Worm (Caenorhabditis elegans) whole organism, L3 larva: ENCODE results near the gene dgk-4.

Experiments
- R02D3.7 ChIP-seq: fragments of 150-350 bp; optimal IDR thresholded peaks from 2 replicates; lab custom pipeline; 2014; ENCODE audit warnings: missing biosample characterization, missing genetic modification characterization
- ZK546.5 ChIP-seq: sonication (generic microtip); optimal IDR thresholded peaks from 2 replicates; lab custom pipeline; 2017; ENCODE audit warnings: missing biosample characterization, missing genetic modification characterization
- aly-2 ChIP-seq: fragments of 150-350 bp; optimal IDR thresholded peaks from 2 replicates; lab custom pipeline; 2014; ENCODE audit warnings: missing biosample characterization, missing genetic modification characterization
- ama-1 ChIP-seq: fragments of 150-350 bp; optimal IDR thresholded peaks from 2 replicates; lab custom pipeline; 2018
- ceh-16 ChIP-seq: sonication (generic microtip); optimal IDR thresholded peaks from 2 replicates; lab custom pipeline; 2017; ENCODE audit warnings: missing biosample characterization, missing genetic modification characterization
- ceh-28 ChIP-seq: fragments of 150-350 bp; optimal IDR thresholded peaks from 2 replicates; lab custom pipeline; 2014; ENCODE audit warnings: missing biosample characterization, missing genetic modification reagents, missing genetic modification characterization
- ceh-82 ChIP-seq: fragments of 150-350 bp; optimal IDR thresholded peaks from 2 replicates; lab custom pipeline; 2014; ENCODE audit warnings: missing biosample characterization, missing genetic modification characterization
- ceh-9 ChIP-seq: sonication (generic microtip); optimal IDR thresholded peaks from 2 replicates; lab custom pipeline; 2018; ENCODE audit warnings: missing biosample characterization, missing genetic modification characterization
- daf-12 ChIP-seq: fragments of 150-350 bp; optimal IDR thresholded peaks from 2 replicates; lab custom pipeline; 2014; ENCODE audit warnings: missing biosample characterization, missing genetic modification reagents, missing genetic modification characterization
- egl-27 ChIP-seq: sonication (generic microtip); optimal IDR thresholded peaks from 4 replicates; lab custom pipeline; 2017; ENCODE audit warnings: missing biosample characterization, missing genetic modification reagents, missing genetic modification characterization
- egl-5 ChIP-seq: fragments of 150-350 bp; optimal IDR thresholded peaks from 2 replicates; lab custom pipeline; 2017; ENCODE audit warnings: missing biosample characterization, missing genetic modification reagents, missing genetic modification characterization, inconsistent platforms
- elt-1 ChIP-seq: fragments of 150-350 bp; optimal IDR thresholded peaks from 2 replicates; lab custom pipeline; 2014; ENCODE audit warnings: missing biosample characterization, missing genetic modification characterization
- elt-2 ChIP-seq: sonication (generic microtip); optimal IDR thresholded peaks from 2 replicates; lab custom pipeline; 2016; ENCODE audit warnings: missing genetic modification reagents, mild to moderate bottlenecking, missing genetic modification characterization, missing compliant biosample characterization
- elt-3 ChIP-seq, 3 experiments: fragments of 150-350 bp in 1 of 3; sonication (generic microtip) in 2 of 3; optimal IDR thresholded peaks; 2 replicates in 2 of 3; 4 replicates in 1 of 3; lab custom pipeline; 2014 to 2017; ENCODE audit warnings: missing biosample characterization in 3 of 3, missing genetic modification characterization in 3 of 3
- eor-1 ChIP-seq, 2 experiments: fragments of 150-350 bp; optimal IDR thresholded peaks; 2 replicates each; lab custom pipeline; 2014 to 2018; ENCODE audit warnings: missing biosample characterization in 2 of 2, missing genetic modification characterization in 2 of 2
- fkh-10 ChIP-seq: sonication (generic microtip); optimal IDR thresholded peaks from 2 replicates; lab custom pipeline; 2017; ENCODE audit warnings: missing biosample characterization, missing genetic modification reagents, missing genetic modification characterization
- fkh-2 ChIP-seq: fragments of 150-350 bp; optimal IDR thresholded peaks from 2 replicates; lab custom pipeline; 2014; ENCODE audit warnings: missing biosample characterization, missing genetic modification reagents, missing genetic modification characterization
- fos-1 ChIP-seq: fragments of 150-350 bp; optimal IDR thresholded peaks from 2 replicates; lab custom pipeline; 2014; ENCODE audit warnings: missing biosample characterization, missing genetic modification characterization
- hmg-11 ChIP-seq: sonication (generic microtip); optimal IDR thresholded peaks from 2 replicates; lab custom pipeline; 2016; ENCODE audit warnings: missing genetic modification characterization, missing compliant biosample characterization
- jun-1 ChIP-seq: fragments of 150-350 bp; optimal IDR thresholded peaks from 2 replicates; lab custom pipeline; 2014; ENCODE audit warnings: missing biosample characterization, missing genetic modification reagents, missing genetic modification characterization
- lin-15B ChIP-seq: fragments of 150-350 bp; optimal IDR thresholded peaks from 2 replicates; lab custom pipeline; 2014; ENCODE audit warnings: missing biosample characterization, missing genetic modification characterization
- lin-39 ChIP-seq: fragments of 150-350 bp; optimal IDR thresholded peaks from 2 replicates; lab custom pipeline; 2018; ENCODE audit warnings: missing biosample characterization, missing genetic modification reagents, missing genetic modification characterization
- lsy-12 ChIP-seq: sonication (generic microtip); optimal IDR thresholded peaks from 2 replicates; lab custom pipeline; 2016; ENCODE audit warnings: mild to moderate bottlenecking, missing genetic modification characterization, missing compliant biosample characterization
- mdl-1 ChIP-seq: fragments of 150-350 bp; optimal IDR thresholded peaks from 2 replicates; lab custom pipeline; 2014; ENCODE audit warnings: missing biosample characterization, missing genetic modification characterization
- mml-1 ChIP-seq: fragments of 150-350 bp; sonication (generic microtip); optimal IDR thresholded peaks from 3 replicates; lab custom pipeline; 2014; ENCODE audit warnings: missing biosample characterization, missing genetic modification characterization
- nfya-1 ChIP-seq: sonication (generic microtip); optimal IDR thresholded peaks from 2 replicates; lab custom pipeline; 2017; ENCODE audit warnings: missing genetic modification characterization, mild to moderate bottlenecking, missing compliant biosample characterization, antibody characterized with exemption, moderate library complexity; ENCODE audit not compliant: insufficient read depth
- nhr-11 ChIP-seq: fragments of 150-350 bp; optimal IDR thresholded peaks from 2 replicates; lab custom pipeline; 2014; ENCODE audit warnings: missing biosample characterization, missing genetic modification characterization
- nhr-12 ChIP-seq: fragments of 150-350 bp; optimal IDR thresholded peaks from 2 replicates; lab custom pipeline; 2014; ENCODE audit warnings: missing biosample characterization, missing genetic modification characterization
- nhr-23 ChIP-seq: fragments of 150-350 bp; optimal IDR thresholded peaks from 2 replicates; lab custom pipeline; 2014; ENCODE audit warnings: missing biosample characterization, missing genetic modification reagents, missing genetic modification characterization
- nhr-237 ChIP-seq: fragments of 150-350 bp; optimal IDR thresholded peaks from 2 replicates; lab custom pipeline; 2014; ENCODE audit warnings: missing biosample characterization, missing genetic modification characterization
- nhr-25 ChIP-seq: sonication (generic microtip); optimal IDR thresholded peaks from 2 replicates; lab custom pipeline; 2017; ENCODE audit warnings: missing biosample characterization, missing genetic modification characterization
- nhr-43 ChIP-seq: sonication (generic microtip); optimal IDR thresholded peaks from 2 replicates; lab custom pipeline; 2016; ENCODE audit warnings: mild to moderate bottlenecking, missing genetic modification characterization, missing compliant biosample characterization; ENCODE audit not compliant: poor library complexity, severe bottlenecking
- nhr-67 ChIP-seq: fragments of 150-350 bp; optimal IDR thresholded peaks from 2 replicates; lab custom pipeline; 2014; ENCODE audit warnings: missing biosample characterization, missing genetic modification characterization
- nhr-76 ChIP-seq: fragments of 150-350 bp; sonication (generic microtip); optimal IDR thresholded peaks from 5 replicates; lab custom pipeline; 2014; ENCODE audit warnings: missing biosample characterization, missing genetic modification characterization
- nhr-77 ChIP-seq: fragments of 150-350 bp; optimal IDR thresholded peaks from 2 replicates; lab custom pipeline; 2014; ENCODE audit warnings: missing biosample characterization, missing genetic modification characterization
- pha-4 ChIP-seq: fragments of 150-350 bp; optimal IDR thresholded peaks from 2 replicates; lab custom pipeline; 2014; ENCODE audit warnings: missing biosample characterization, missing genetic modification reagents, missing genetic modification characterization
- pqm-1 ChIP-seq: fragments of 150-350 bp; optimal IDR thresholded peaks from 2 replicates; lab custom pipeline; 2017; ENCODE audit warnings: missing biosample characterization, missing genetic modification characterization, inconsistent platforms
- sea-2 ChIP-seq: fragments of 150-350 bp; sonication (generic microtip); optimal IDR thresholded peaks from 4 replicates; lab custom pipeline; 2014; ENCODE audit warnings: missing biosample characterization, missing genetic modification reagents, missing genetic modification characterization
- skn-1 ChIP-seq: fragments of 150-350 bp; optimal IDR thresholded peaks from 2 replicates; lab custom pipeline; 2014; ENCODE audit warnings: missing biosample characterization, missing genetic modification characterization
- snpc-4 ChIP-seq: fragments of 150-350 bp; optimal IDR thresholded peaks from 2 replicates; lab custom pipeline; 2014; ENCODE audit warnings: missing biosample characterization, missing genetic modification characterization
- tbx-2 ChIP-seq: sonication (generic microtip); optimal IDR thresholded peaks from 2 replicates; lab custom pipeline; 2016; ENCODE audit warnings: mild to moderate bottlenecking, missing genetic modification characterization, missing compliant biosample characterization
- unc-39 ChIP-seq: sonication (generic microtip); optimal IDR thresholded peaks from 4 replicates; lab custom pipeline; 2017; ENCODE audit warnings: missing biosample characterization, missing genetic modification characterization
- unc-62 ChIP-seq: fragments of 150-350 bp; sonication (generic microtip); optimal IDR thresholded peaks from 4 replicates; lab custom pipeline; 2014; ENCODE audit warnings: missing biosample characterization, missing genetic modification reagents, missing genetic modification characterization
- zag-1 ChIP-seq: fragments of 150-350 bp; optimal IDR thresholded peaks from 2 replicates; lab custom pipeline; 2014; ENCODE audit warnings: missing biosample characterization, missing genetic modification characterization
- ztf-11 ChIP-seq: fragments of 150-350 bp; optimal IDR thresholded peaks from 2 replicates; lab custom pipeline; 2014; ENCODE audit warnings: missing biosample characterization, missing genetic modification characterization
- ztf-4 ChIP-seq: fragments of 150-350 bp; optimal IDR thresholded peaks from 2 replicates; lab custom pipeline; 2014; ENCODE audit warnings: missing biosample characterization, missing genetic modification characterization

dgk-4 gene

DNA sequence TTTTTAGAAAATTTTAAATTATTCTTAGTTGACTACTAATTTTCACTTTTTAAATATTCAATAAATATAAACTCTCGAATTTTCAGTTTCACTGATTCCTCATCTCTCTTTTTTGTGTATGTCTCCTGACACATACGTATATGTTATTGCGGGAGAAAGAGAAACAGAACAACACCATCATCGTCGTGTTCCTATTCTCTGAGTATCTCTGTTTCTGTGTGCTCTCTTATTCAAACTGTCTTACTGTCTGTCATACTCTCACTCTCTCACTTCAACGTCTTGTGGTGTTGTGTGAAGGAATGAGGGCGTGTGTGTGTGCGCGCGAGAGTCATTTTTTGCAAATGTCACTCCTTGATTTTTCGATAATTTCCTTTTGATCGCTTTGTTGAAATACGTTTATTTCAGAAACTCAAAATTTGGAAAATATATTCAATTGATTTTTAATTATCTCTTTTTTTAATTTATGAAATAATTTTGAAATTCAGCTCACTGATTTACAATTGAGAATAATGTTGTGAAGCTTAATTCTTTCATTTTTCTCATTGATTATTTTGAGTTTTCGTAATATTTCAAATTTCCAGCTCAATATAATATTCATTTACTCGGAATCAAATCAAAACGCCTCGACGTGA, 10.9 kb upstream of the dgk-4 start, which contains the start of gene lin-49 (continued):
- TF ChIP-seq nhr-237 (tag; lab: Kevin White, UChicago) = no peak

DNA sequence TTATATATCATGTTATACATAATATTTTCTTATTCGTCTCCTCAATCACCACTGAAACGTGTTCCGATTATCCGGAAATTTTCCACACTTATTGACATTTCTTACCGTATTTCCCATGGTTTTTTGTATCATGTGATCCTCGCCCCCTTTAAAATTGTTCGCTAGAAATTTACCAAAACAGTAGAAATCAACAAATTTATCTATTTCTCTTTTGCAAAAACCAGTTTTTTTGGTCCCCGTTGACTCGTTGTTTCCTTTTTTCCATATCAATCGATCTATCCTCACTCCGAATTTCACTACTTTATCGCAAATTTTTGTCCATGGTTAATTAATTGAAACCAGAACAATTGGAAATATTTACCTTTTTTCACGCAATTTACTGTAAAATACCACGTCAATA, 5.4 kb upstream of the dgk-4 start:
- no peak for TF ChIP-seq lin-39 (tag; lab: Kevin White, UChicago)
- TF ChIP-seq nhr-12 = no peak
- no peak for TF ChIP-seq ceh-28
- TF ChIP-seq unc-62 (GFP tag; lab: Kevin White, UChicago) = no peak
- no peak for TF ChIP-seq ztf-4
- no peak for TF ChIP-seq nhr-25
- TF ChIP-seq ama-1 (lab: Kevin White, UChicago) = no peak
- TF ChIP-seq jun-1 (tag; lab: Kevin White, UChicago) = no peak
- no peak for TF ChIP-seq nhr-43 (tag; lab: Kevin White, UChicago)

DNA sequence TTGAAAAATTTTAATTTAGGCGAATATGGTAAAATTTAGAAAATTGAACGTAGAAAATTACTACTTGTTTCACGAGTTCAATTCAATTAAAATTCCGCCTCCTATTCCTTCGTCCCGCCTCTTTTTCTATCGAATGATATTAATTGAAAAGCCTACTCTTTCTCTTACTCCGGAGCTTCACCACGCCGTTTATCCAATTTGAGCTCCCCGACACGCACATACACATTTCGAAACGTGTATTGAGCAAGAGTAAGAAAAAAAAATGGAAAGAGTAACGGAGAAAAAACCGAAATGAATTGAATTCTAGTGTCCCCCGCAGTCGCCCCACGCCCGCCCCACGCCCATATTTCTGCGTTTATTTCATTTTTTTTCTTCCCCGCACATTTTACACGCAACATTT, 4.8 kb upstream of the dgk-4 start:
- peak; percentile 9 for TF ChIP-seq nfya-1 (tag; lab: Kevin White, UChicago)
- no peak for TF ChIP-seq egl-27 (tag; lab: Kevin White, UChicago)
- TF ChIP-seq, all 47 proteins: peak for 1

DNA sequence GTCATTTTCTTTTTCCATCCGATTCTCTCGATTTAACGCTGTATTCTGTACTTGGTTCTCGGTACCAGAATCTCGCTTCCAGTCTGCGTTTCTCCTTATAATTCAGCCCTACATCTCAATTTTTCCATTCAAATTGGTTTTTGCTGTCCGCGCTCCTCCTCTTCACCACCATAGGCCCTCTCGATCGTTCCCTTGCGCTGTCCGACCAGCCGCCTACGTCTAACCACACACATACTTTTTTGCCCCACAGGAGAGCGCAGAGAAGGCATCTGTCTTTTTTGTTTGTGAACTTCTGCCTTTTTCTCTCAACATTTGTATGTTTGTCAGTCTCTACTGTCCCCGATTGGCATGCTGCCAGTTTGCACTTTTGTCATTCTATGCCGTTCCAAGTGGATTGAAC, 3.8 kb upstream of the dgk-4 start, which contains the start of gene F42A9.11:
TSS of gene F42A9.11 (plus strand) at position 310 of the 400 bp plus-strand sequence.
- TF ChIP-seq nfya-1 (tag; lab: Kevin White, UChicago) (peak; percentile 61), unc-39 (tag; lab: Kevin White, UChicago) (no peak), tbx-2 (tag; lab: Kevin White, UChicago) (no peak), nhr-11 (tag; lab: Kevin White, UChicago) (no peak), eor-1 (tag; optimal IDR thresholded peaks at IDR 0.05; lab: Kevin White, UChicago) (no peak), pqm-1 (tag; lab: Kevin White, UChicago) (no peak), unc-62 (GFP tag; lab: Kevin White, UChicago) (no peak), elt-1 (tag; lab: Kevin White, UChicago) (no peak), ceh-82 (no peak), elt-2 (no peak), ceh-9 (no peak), egl-27 (tag; lab: Kevin White, UChicago) (no peak), nhr-23 (tag; lab: Kevin White, UChicago) (no peak), ama-1 (lab: Kevin White, UChicago) (no peak), lsy-12 (tag; lab: Kevin White, UChicago) (no peak), lin-15B (tag; lab: Kevin White, UChicago) (peak; percentile 7), fkh-10 (GFP tag; lab: Kevin White, UChicago) (no peak), snpc-4 (peak; percentile 17), hmg-11 (tag; lab: Kevin White, UChicago) (peak; percentile 45), R02D3.7 (tag; lab: Kevin White, UChicago) (no peak), nhr-43 (tag; lab: Kevin White, UChicago) (peak; percentile 28), zag-1 (no peak), aly-2 (tag; lab: Kevin White, UChicago) (no peak), ZK546.5 (no peak), sea-2 (GFP tag; lab: Kevin White, UChicago) (no peak), nhr-12 (no peak), nhr-25 (peak; percentile 30), elt-3 (tag; optimal IDR thresholded peaks at IDR 0.05; lab: Kevin White, UChicago) (no peak), jun-1 (tag; lab: Kevin White, UChicago) (no peak), nhr-237 (tag; lab: Kevin White, UChicago) (no peak), daf-12 (no peak), ceh-28 (peak; percentile 26), ztf-4 (no peak), pha-4 (tag; lab: Kevin White, UChicago) (peak; percentile 77), egl-5 (peak; percentile 15), ceh-16 (tag; lab: Kevin White, UChicago) (no peak), skn-1 (tag; lab: Kevin White, UChicago) (no peak), mdl-1 (tag; lab: Kevin White, UChicago) (no peak), nhr-77 (tag; lab: Kevin White, UChicago) (no peak), nhr-67 (tag; lab: Kevin White, UChicago) (no peak), lin-39 (tag; lab: Kevin White, UChicago) (no peak), fos-1 (tag; lab: Kevin White, UChicago) (no peak), fkh-2 (tag; lab: Kevin White, UChicago) (no peak), ztf-11 (tag; lab: Kevin White, UChicago) (no peak), mml-1 (tag; lab: Kevin White, UChicago) (no peak), nhr-76 (tag; lab: Kevin White, UChicago) (no peak)
